Fruit fly (Drosophila melanogaster) whole organism, embryonic: ENCODE measurements around the gene Srg3.

Experiments
- Aef1 ChIP-seq: fragments of 200-800 bp; sonication (Bioruptor generic); IDR thresholded peaks from 3 replicates; pipeline ENCODE4 v1.3.6; 2022; ENCODE audit warnings: missing biosample characterization, missing genetic modification characterization
- CG10267 ChIP-seq: fragments of 200-800 bp; sonication (Bioruptor generic); optimal IDR thresholded peaks from 2 replicates; lab custom pipeline; 2018; ENCODE audit warnings: missing biosample characterization, mild to moderate bottlenecking, missing genetic modification characterization, moderate library complexity
- CG10462 ChIP-seq: fragments of 200-800 bp; sonication (Bioruptor generic); optimal IDR thresholded peaks from 2 replicates; lab custom pipeline; 2016; ENCODE audit warnings: missing biosample characterization, missing genetic modification characterization
- CG10654 ChIP-seq: fragments of 200-800 bp; sonication (Bioruptor generic); optimal IDR thresholded peaks from 2 replicates; lab custom pipeline; 2016; ENCODE audit warnings: missing biosample characterization, missing genetic modification characterization
- CG11456 ChIP-seq: fragments of 200-800 bp; sonication (Bioruptor generic); IDR thresholded peaks from 3 replicates; pipeline ENCODE4 v1.3.6; 2022; ENCODE audit warnings: missing biosample characterization, missing genetic modification characterization
- CG11560 ChIP-seq: fragments of 200-800 bp; sonication (Bioruptor generic); IDR thresholded peaks from 3 replicates; pipeline ENCODE4 v1.3.6; 2022; ENCODE audit warnings: missing biosample characterization, missing genetic modification characterization
- CG12236 ChIP-seq: fragments of 200-800 bp; sonication (Bioruptor generic); optimal IDR thresholded peaks from 2 replicates; lab custom pipeline; 2016; ENCODE audit warnings: missing biosample characterization, missing genetic modification characterization
- CG15479 ChIP-seq: fragments of 200-800 bp; sonication (Bioruptor generic); optimal IDR thresholded peaks from 3 replicates; lab custom pipeline; 2019; ENCODE audit warnings: missing biosample characterization, mild to moderate bottlenecking, missing genetic modification characterization, moderate library complexity
- CG15514 ChIP-seq: fragments of 200-800 bp; sonication (Bioruptor generic); optimal IDR thresholded peaks from 3 replicates; lab custom pipeline; 2017; ENCODE audit warnings: missing biosample characterization, missing genetic modification characterization, mild to moderate bottlenecking, moderate library complexity, missing genetic modification reagents
- CG1603 ChIP-seq: fragments of 200-800 bp; sonication (Bioruptor generic); optimal IDR thresholded peaks from 2 replicates; lab custom pipeline; 2019; ENCODE audit warnings: missing biosample characterization, mild to moderate bottlenecking, missing genetic modification characterization, moderate library complexity
- CG16815 ChIP-seq: fragments of 200-800 bp; sonication (Bioruptor generic); optimal IDR thresholded peaks from 3 replicates; lab custom pipeline; 2017; ENCODE audit warnings: missing biosample characterization, mild to moderate bottlenecking, missing genetic modification characterization
- CG17328 ChIP-seq: fragments of 200-800 bp; sonication (Bioruptor generic); IDR thresholded peaks from 2 replicates; pipeline ENCODE4 v1.3.6; 2022; ENCODE audit warnings: missing biosample characterization, missing genetic modification characterization
- CG18262 ChIP-seq: fragments of 200-800 bp; optimal IDR thresholded peaks from 3 replicates; lab custom pipeline; 2019; ENCODE audit warnings: missing biosample characterization, mild to moderate bottlenecking, missing genetic modification characterization, moderate library complexity
- CG32532 ChIP-seq: fragments of 200-800 bp; sonication (Bioruptor generic); IDR thresholded peaks from 2 replicates; pipeline ENCODE4 v1.3.6; 2022; ENCODE audit warnings: missing biosample characterization, missing genetic modification characterization
- CG4854 ChIP-seq: fragments of 200-800 bp; sonication (Bioruptor generic); optimal IDR thresholded peaks from 2 replicates; lab custom pipeline; 2016; ENCODE audit warnings: missing biosample characterization, missing genetic modification characterization, inconsistent platforms
- CG6791 ChIP-seq: fragments of 200-800 bp; sonication (Bioruptor generic); IDR thresholded peaks from 3 replicates; pipeline ENCODE4 v1.3.6; 2022; ENCODE audit warnings: missing biosample characterization, missing genetic modification characterization; ENCODE audit not compliant: partially characterized antibody
- D ChIP-seq, 2 experiments: fragments of 200-800 bp in 1 of 2; fragments of >200 bp in 1 of 2; sonication (Bioruptor generic) in 1 of 2; optimal IDR thresholded peaks; 2 replicates in 1 of 2; 3 replicates in 1 of 2; lab custom pipeline; 2017; ENCODE audit warnings: mild to moderate bottlenecking in 1 of 2, missing biosample characterization in 1 of 2, missing genetic modification characterization in 1 of 2, missing genetic modification reagents in 1 of 2
- Dref ChIP-seq: fragments of 200-800 bp; sonication (Bioruptor generic); IDR thresholded peaks from 2 replicates; pipeline ENCODE4 v1.3.6; 2022; ENCODE audit warnings: missing biosample characterization, missing genetic modification characterization
- Drgx ChIP-seq: fragments of 200-800 bp; sonication (Bioruptor generic); IDR thresholded peaks from 2 replicates; pipeline ENCODE4 v1.3.6; 2022; ENCODE audit warnings: missing biosample characterization, missing genetic modification characterization
- Ets65A ChIP-seq: fragments of 200-800 bp; sonication (Bioruptor generic); peaks from one replicate; lab custom pipeline; 2016; ENCODE audit warnings: missing biosample characterization, missing genetic modification characterization
- Kr ChIP-seq: fragments of 200-800 bp; sonication (Bioruptor generic); optimal IDR thresholded peaks from 2 replicates; lab custom pipeline; 2017; ENCODE audit warnings: missing biosample characterization, mild to moderate bottlenecking, missing genetic modification characterization
- Med ChIP-seq: fragments of 200-800 bp; sonication (Bioruptor generic); peaks from one replicate; lab custom pipeline; 2016; ENCODE audit warnings: missing biosample characterization, missing genetic modification characterization, mild to moderate bottlenecking, inconsistent platforms, moderate library complexity
- Mrtf ChIP-seq: fragments of 200-800 bp; sonication (Bioruptor generic); IDR thresholded peaks from 3 replicates; pipeline ENCODE4 v1.3.6; 2022; ENCODE audit warnings: missing biosample characterization, missing genetic modification characterization
- Opbp ChIP-seq: fragments of 200-800 bp; sonication (Bioruptor generic); IDR thresholded peaks from 3 replicates; pipeline ENCODE4 v1.3.6; 2022; ENCODE audit warnings: missing biosample characterization, missing genetic modification characterization; ENCODE audit not compliant: partially characterized antibody
- crc ChIP-seq: fragments of 200-800 bp; sonication (Bioruptor generic); optimal IDR thresholded peaks from 2 replicates; lab custom pipeline; 2016; ENCODE audit warnings: missing biosample characterization, missing genetic modification characterization
- gro ChIP-seq: fragments of 200-800 bp; sonication (Bioruptor generic); optimal IDR thresholded peaks from 2 replicates; lab custom pipeline; 2016; ENCODE audit warnings: missing biosample characterization, missing genetic modification characterization
- hbn ChIP-seq: fragments of 200-800 bp; sonication (Bioruptor generic); IDR thresholded peaks from 2 replicates; pipeline ENCODE4 v1.3.6; 2022; ENCODE audit warnings: missing biosample characterization, missing genetic modification characterization; ENCODE audit not compliant: partially characterized antibody
- hth ChIP-seq: fragments of >200 bp; optimal IDR thresholded peaks from 2 replicates; lab custom pipeline; 2017; ENCODE audit warnings: inconsistent platforms
- inv ChIP-seq: fragments of 200-800 bp; sonication (Bioruptor generic); IDR thresholded peaks from 2 replicates; pipeline ENCODE4 v1.3.6; 2022; ENCODE audit warnings: missing biosample characterization, missing genetic modification characterization; ENCODE audit not compliant: partially characterized antibody
- onecut ChIP-seq: fragments of 200-800 bp; sonication (Bioruptor generic); IDR thresholded peaks from 2 replicates; pipeline ENCODE4 v1.3.6; 2022; ENCODE audit warnings: missing biosample characterization, missing genetic modification characterization
- p53 ChIP-seq: fragments of 200-800 bp; sonication (Bioruptor generic); optimal IDR thresholded peaks from 2 replicates; lab custom pipeline; 2016; ENCODE audit warnings: missing biosample characterization, missing genetic modification characterization
- pros ChIP-seq: fragments of 200-800 bp; sonication (Bioruptor generic); optimal IDR thresholded peaks from 3 replicates; lab custom pipeline; 2019; ENCODE audit warnings: missing biosample characterization, mild to moderate bottlenecking, missing genetic modification characterization, moderate library complexity
- ro ChIP-seq: fragments of 200-800 bp; sonication (Bioruptor generic); IDR thresholded peaks from 2 replicates; pipeline ENCODE4 v1.3.6; 2022; ENCODE audit warnings: missing biosample characterization, missing genetic modification characterization
- sens ChIP-seq: fragments of 200-800 bp; sonication (Bioruptor generic); peaks from one replicate; lab custom pipeline; 2016; ENCODE audit warnings: missing biosample characterization, missing genetic modification characterization
- slp2 ChIP-seq: fragments of 200-800 bp; sonication (Bioruptor generic); optimal IDR thresholded peaks from 2 replicates; lab custom pipeline; 2016; ENCODE audit warnings: missing biosample characterization, missing genetic modification characterization
- tup ChIP-seq: fragments of 200-800 bp; sonication (Bioruptor generic); optimal IDR thresholded peaks from 2 replicates; lab custom pipeline; 2016; ENCODE audit warnings: missing biosample characterization, mild to moderate bottlenecking, missing genetic modification characterization, moderate library complexity
- twi ChIP-seq: fragments of 200-800 bp; optimal IDR thresholded peaks from 2 replicates; lab custom pipeline; 2019; ENCODE audit warnings: missing biosample characterization, mild to moderate bottlenecking, missing genetic modification characterization, moderate library complexity
- zen ChIP-seq: fragments of 200-800 bp; sonication (Bioruptor generic); optimal IDR thresholded peaks from 3 replicates; lab custom pipeline; 2018; ENCODE audit warnings: missing biosample characterization, mild to moderate bottlenecking, missing genetic modification characterization, moderate library complexity

Srg3 gene

DNA sequence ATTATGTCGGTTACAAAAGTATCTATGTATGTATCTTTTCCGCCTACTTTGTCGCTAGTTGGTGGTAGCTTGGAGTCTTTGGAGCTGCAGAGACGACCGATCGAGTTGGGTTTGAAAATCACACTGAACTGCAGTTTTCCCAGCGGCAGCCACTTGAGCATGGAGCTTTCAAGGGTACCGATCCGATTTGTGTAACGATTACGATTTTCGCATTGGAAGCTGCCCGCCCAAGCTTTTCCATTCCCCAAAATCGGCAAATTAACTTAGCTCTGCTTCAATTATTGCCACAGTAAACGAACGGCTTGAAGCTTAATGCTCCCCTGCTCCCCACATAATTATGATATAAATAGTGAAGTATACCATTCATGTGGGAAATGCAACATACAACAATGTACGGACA lies 46.1 kb downstream of the Srg3 start, which contains the start of gene CG32036:
TSS of gene CG32036 (minus strand) at position 101 of the 400 bp plus-strand sequence.
- no peak for TF ChIP-seq CG10462 (GFP tag; lab: Kevin White, UChicago)
- TF ChIP-seq sens (GFP tag; lab: Kevin White, UChicago) = peak; percentile 9
- TF ChIP-seq Mrtf = no peak
- TF ChIP-seq gro (GFP tag; lab: Kevin White, UChicago) = no peak
- no peak for TF ChIP-seq CG32532 (GFP tag; lab: Robert Waterston, UW)
- TF ChIP-seq Aef1 (GFP tag; lab: Robert Waterston, UW) = no peak

dm6 chr3L:9489627-9490026 lies 46.6 kb downstream of the Srg3 start:
- TF ChIP-seq hth (lab: Kevin White, UChicago) (no peak), CG10267 (tag; lab: Kevin White, UChicago) (no peak), hbn (no peak), p53 (GFP tag; lab: Kevin White, UChicago) (no peak), CG11560 (tag; lab: Robert Waterston, UW) (no peak), slp2 (no peak), Drgx (peak; percentile 8; the same call in 1 of the 2 replicates), tup (GFP tag; lab: Kevin White, UChicago) (no peak), CG18262 (tag; lab: Kevin White, UChicago) (no peak)

dm6 chr3L:9490432-9490831 lies 47.4 kb downstream of the Srg3 start:
- no peak for TF ChIP-seq CG4854 (GFP tag; lab: Kevin White, UChicago)
- no peak for TF ChIP-seq ro
- 0 out of 3 replicates have a peak, but pooled peaks have one; percentile 42 for TF ChIP-seq CG11456 (GFP tag; lab: Robert Waterston, UW)
- TF ChIP-seq Dref = no peak
- no peak for TF ChIP-seq Opbp (GFP tag; lab: Robert Waterston, UW)
- TF ChIP-seq CG32532 (GFP tag; lab: Robert Waterston, UW) = 0 out of 2 replicates have a peak, but pooled peaks have one; percentile 9
- 0 out of 2 replicates have a peak, but pooled peaks have one; percentile 16 for TF ChIP-seq inv
- no peak for TF ChIP-seq Drgx
- TF ChIP-seq onecut = no peak
- TF ChIP-seq CG15514 (GFP tag; lab: Kevin White, UChicago) = no peak
- TF ChIP-seq CG6791 (GFP tag; lab: Robert Waterston, UW) = 0 out of 3 replicates have a peak, but pooled peaks have one; percentile 10
- no peak for TF ChIP-seq CG17328 (GFP tag; lab: Robert Waterston, UW)
- TF ChIP-seq Med = peak; percentile 72
- no peak for TF ChIP-seq crc
- peak; percentile 77 for TF ChIP-seq Ets65A (GFP tag; lab: Kevin White, UChicago)
- TF ChIP-seq CG1603 (tag; lab: Kevin White, UChicago) = no peak

dm6 chr3L:9491331-9491730 lies 48.3 kb downstream of the Srg3 start:
- TF ChIP-seq CG16815 (GFP tag; lab: Kevin White, UChicago) = no peak
- no peak for TF ChIP-seq CG10654 (GFP tag; lab: Kevin White, UChicago)
- peak; percentile 7 for TF ChIP-seq D (optimal IDR thresholded peaks at IDR 0.05; lab: Kevin White, UChicago)
- no peak for TF ChIP-seq D (GFP tag; optimal IDR thresholded peaks at IDR 0.05; lab: Kevin White, UChicago)
- peak; percentile 89 for TF ChIP-seq twi (tag; lab: Kevin White, UChicago)
- TF ChIP-seq CG12236 = no peak
- TF ChIP-seq Kr = peak; percentile 69
- TF ChIP-seq pros (GFP tag; lab: Kevin White, UChicago) = peak; percentile 55
- TF ChIP-seq CG15479 = peak; percentile 57
- peak; percentile 67 for TF ChIP-seq zen (tag; lab: Kevin White, UChicago)
